Fruit fly (Drosophila melanogaster) whole organism, embryonic: ENCODE data around the gene aru.

Experiments used
- Abd-B ChIP-seq: fragments of 200-800 bp; sonication (Bioruptor generic); optimal IDR thresholded peaks from 2 replicates; lab custom pipeline; 2018; ENCODE audit warnings: missing biosample characterization, mild to moderate bottlenecking, missing genetic modification characterization, moderate library complexity
- CG10209 ChIP-seq: fragments of 200-800 bp; sonication (Bioruptor generic); optimal IDR thresholded peaks from 3 replicates; lab custom pipeline; 2017; ENCODE audit warnings: missing biosample characterization, mild to moderate bottlenecking, missing genetic modification characterization, missing genetic modification reagents
- CG10366 ChIP-seq: fragments of 200-800 bp; sonication (Bioruptor generic); IDR thresholded peaks from 2 replicates; pipeline ENCODE4 v1.3.6; 2022; ENCODE audit warnings: missing biosample characterization, missing genetic modification characterization
- CG11398 ChIP-seq: fragments of 200-800 bp; sonication (Bioruptor generic); optimal IDR thresholded peaks from 2 replicates; lab custom pipeline; 2016; ENCODE audit warnings: missing biosample characterization, missing genetic modification characterization
- CG11456 ChIP-seq: fragments of 200-800 bp; sonication (Bioruptor generic); IDR thresholded peaks from 3 replicates; pipeline ENCODE4 v1.3.6; 2022; ENCODE audit warnings: missing biosample characterization, missing genetic modification characterization
- CG13775 ChIP-seq: fragments of 200-800 bp; sonication (Bioruptor generic); optimal IDR thresholded peaks from 3 replicates; lab custom pipeline; 2017; ENCODE audit warnings: missing biosample characterization, mild to moderate bottlenecking, missing genetic modification characterization
- CG14667 ChIP-seq: fragments of 200-800 bp; sonication (Bioruptor generic); IDR thresholded peaks from 2 replicates; pipeline ENCODE4 v1.3.6; 2022; ENCODE audit warnings: missing biosample characterization, missing genetic modification characterization
- CG15514 ChIP-seq: fragments of 200-800 bp; sonication (Bioruptor generic); optimal IDR thresholded peaks from 3 replicates; lab custom pipeline; 2017; ENCODE audit warnings: missing biosample characterization, missing genetic modification characterization, mild to moderate bottlenecking, moderate library complexity, missing genetic modification reagents
- CG15601 ChIP-seq: fragments of 200-800 bp; sonication (Bioruptor generic); optimal IDR thresholded peaks from 3 replicates; lab custom pipeline; 2019; ENCODE audit warnings: missing biosample characterization, mild to moderate bottlenecking, missing genetic modification characterization, moderate library complexity
- CG17568 ChIP-seq: fragments of 200-800 bp; sonication (Bioruptor generic); optimal IDR thresholded peaks from 2 replicates; lab custom pipeline; 2018; ENCODE audit warnings: missing biosample characterization, mild to moderate bottlenecking, missing genetic modification characterization, moderate library complexity
- CG18262 ChIP-seq: fragments of 200-800 bp; optimal IDR thresholded peaks from 3 replicates; lab custom pipeline; 2019; ENCODE audit warnings: missing biosample characterization, mild to moderate bottlenecking, missing genetic modification characterization, moderate library complexity
- CG32532 ChIP-seq: fragments of 200-800 bp; sonication (Bioruptor generic); IDR thresholded peaks from 2 replicates; pipeline ENCODE4 v1.3.6; 2022; ENCODE audit warnings: missing biosample characterization, missing genetic modification characterization
- CG4617 ChIP-seq: fragments of 200-800 bp; sonication (Bioruptor generic); optimal IDR thresholded peaks from 3 replicates; lab custom pipeline; 2016; ENCODE audit warnings: missing biosample characterization, missing genetic modification characterization, borderline replicate concordance
- CG6765 ChIP-seq: fragments of 200-800 bp; sonication (Bioruptor generic); optimal IDR thresholded peaks from 3 replicates; lab custom pipeline; 2017; ENCODE audit warnings: missing biosample characterization, mild to moderate bottlenecking, missing genetic modification characterization
- CG8924 ChIP-seq: fragments of 200-800 bp; optimal IDR thresholded peaks from 3 replicates; lab custom pipeline; 2019; ENCODE audit warnings: missing biosample characterization, mild to moderate bottlenecking, missing genetic modification characterization, moderate library complexity
- CrebB ChIP-seq: fragments of 200-800 bp; sonication (Bioruptor generic); optimal IDR thresholded peaks from 3 replicates; lab custom pipeline; 2018; ENCODE audit warnings: missing biosample characterization, mild to moderate bottlenecking, missing genetic modification characterization
- D ChIP-seq, 2 experiments: fragments of 200-800 bp in 1 of 2; fragments of >200 bp in 1 of 2; sonication (Bioruptor generic) in 1 of 2; optimal IDR thresholded peaks; 2 replicates in 1 of 2; 3 replicates in 1 of 2; lab custom pipeline; 2017; ENCODE audit warnings: mild to moderate bottlenecking in 1 of 2, missing biosample characterization in 1 of 2, missing genetic modification characterization in 1 of 2, missing genetic modification reagents in 1 of 2
- Dbx ChIP-seq: fragments of 200-800 bp; sonication (Bioruptor generic); IDR thresholded peaks from 3 replicates; pipeline ENCODE4 v1.3.6; 2022; ENCODE audit warnings: missing biosample characterization, missing genetic modification characterization
- Deaf1 ChIP-seq: fragments of 200-800 bp; optimal IDR thresholded peaks from 3 replicates; lab custom pipeline; 2019; ENCODE audit warnings: missing biosample characterization, mild to moderate bottlenecking, missing genetic modification characterization, moderate library complexity
- ERR ChIP-seq: fragments of 200-800 bp; sonication (Bioruptor generic); optimal IDR thresholded peaks from 2 replicates; lab custom pipeline; 2016; ENCODE audit warnings: missing biosample characterization, missing genetic modification characterization
- HLH3B ChIP-seq: fragments of 200-800 bp; sonication (Bioruptor generic); IDR thresholded peaks from 2 replicates; pipeline ENCODE4 v1.3.6; 2022; ENCODE audit warnings: missing biosample characterization, missing genetic modification characterization
- Hr78 ChIP-seq, 2 experiments: fragments of 200-800 bp in 1 of 2; fragments of >200 bp in 1 of 2; sonication (Bioruptor generic) in 1 of 2; optimal IDR thresholded peaks; 2 replicates each; lab custom pipeline; 2017 to 2019; ENCODE audit warnings: missing biosample characterization in 2 of 2, missing genetic modification characterization in 2 of 2, mild to moderate bottlenecking in 1 of 2, moderate library complexity in 1 of 2
- Lpt ChIP-seq: fragments of >200 bp; optimal IDR thresholded peaks from 2 replicates; lab custom pipeline; 2018; ENCODE audit warnings: missing biosample characterization, missing genetic modification characterization
- Max ChIP-seq: fragments of 200-800 bp; sonication (Bioruptor generic); optimal IDR thresholded peaks from 2 replicates; lab custom pipeline; 2016; ENCODE audit warnings: missing biosample characterization, mild to moderate bottlenecking, missing genetic modification characterization
- Mes4 ChIP-seq: fragments of 200-800 bp; sonication (Bioruptor generic); optimal IDR thresholded peaks from 2 replicates; lab custom pipeline; 2016; ENCODE audit warnings: missing biosample characterization, missing genetic modification characterization
- Myb ChIP-seq: fragments of 200-800 bp; sonication (Bioruptor generic); optimal IDR thresholded peaks from 2 replicates; lab custom pipeline; 2016; ENCODE audit warnings: missing biosample characterization, missing genetic modification characterization
- Optix ChIP-seq: fragments of 200-800 bp; sonication (Bioruptor generic); IDR thresholded peaks from 3 replicates; pipeline ENCODE4 v1.3.6; 2022; ENCODE audit warnings: missing biosample characterization, missing genetic modification characterization
- PHDP ChIP-seq: fragments of 200-800 bp; sonication (Bioruptor generic); optimal IDR thresholded peaks from 3 replicates; lab custom pipeline; 2018; ENCODE audit warnings: missing biosample characterization, mild to moderate bottlenecking, missing genetic modification characterization, moderate library complexity
- Sin3A ChIP-seq: fragments of >200 bp; optimal IDR thresholded peaks from 2 replicates; lab custom pipeline; 2018
- Sry-β ChIP-seq: fragments of 200-800 bp; sonication (Bioruptor generic); optimal IDR thresholded peaks from 2 replicates; lab custom pipeline; 2018; ENCODE audit warnings: missing biosample characterization, mild to moderate bottlenecking, missing genetic modification characterization, moderate library complexity
- abd-A ChIP-seq: fragments of 200-800 bp; sonication (Bioruptor generic); optimal IDR thresholded peaks from 3 replicates; lab custom pipeline; 2019; ENCODE audit warnings: missing biosample characterization, mild to moderate bottlenecking, missing genetic modification characterization, moderate library complexity
- az2 ChIP-seq: fragments of 200-800 bp; sonication (Bioruptor generic); optimal IDR thresholded peaks from 3 replicates; lab custom pipeline; 2016; ENCODE audit warnings: missing biosample characterization, missing genetic modification characterization
- bab2 ChIP-seq: fragments of 200-800 bp; sonication (Bioruptor generic); optimal IDR thresholded peaks from 2 replicates; lab custom pipeline; 2016; ENCODE audit warnings: missing biosample characterization, missing genetic modification characterization
- br ChIP-seq: fragments of >200 bp; optimal IDR thresholded peaks from 2 replicates; lab custom pipeline; 2017
- croc ChIP-seq: fragments of 200-800 bp; sonication (Bioruptor generic); conservative IDR thresholded peaks from 3 replicates; pipeline ENCODE4 v1.3.6; 2022; ENCODE audit warnings: missing biosample characterization, missing genetic modification characterization
- dati ChIP-seq: fragments of 200-800 bp; sonication (Bioruptor generic); IDR thresholded peaks from 2 replicates; pipeline ENCODE4 v1.3.6; 2022; ENCODE audit warnings: missing biosample characterization, missing genetic modification characterization
- fu2 ChIP-seq: fragments of 200-800 bp; sonication (Bioruptor generic); optimal IDR thresholded peaks from 2 replicates; lab custom pipeline; 2016; ENCODE audit warnings: missing biosample characterization, missing genetic modification characterization
- gcm ChIP-seq: fragments of 200-800 bp; sonication (Bioruptor generic); optimal IDR thresholded peaks from 2 replicates; lab custom pipeline; 2019; ENCODE audit warnings: missing biosample characterization, mild to moderate bottlenecking, missing genetic modification characterization, moderate library complexity
- hb ChIP-seq: fragments of 200-800 bp; sonication (Bioruptor generic); IDR thresholded peaks from 3 replicates; pipeline ENCODE4 v1.3.6; 2022; ENCODE audit warnings: missing biosample characterization, missing genetic modification characterization; ENCODE audit not compliant: partially characterized antibody
- her ChIP-seq: fragments of 200-800 bp; sonication (Bioruptor generic); optimal IDR thresholded peaks from 2 replicates; lab custom pipeline; 2016; ENCODE audit warnings: missing biosample characterization, missing genetic modification characterization
- kni ChIP-seq: fragments of 200-800 bp; sonication (Bioruptor generic); optimal IDR thresholded peaks from 3 replicates; lab custom pipeline; 2017; ENCODE audit warnings: mild to moderate bottlenecking, missing biosample characterization, missing genetic modification reagents, missing genetic modification characterization
- maf-S ChIP-seq: fragments of 200-800 bp; sonication (Bioruptor generic); optimal IDR thresholded peaks from 2 replicates; lab custom pipeline; 2016; ENCODE audit warnings: missing biosample characterization, missing genetic modification characterization
- ranshi ChIP-seq: fragments of 200-800 bp; sonication (Bioruptor generic); IDR thresholded peaks from 2 replicates; pipeline ENCODE4 v1.3.6; 2022; ENCODE audit warnings: missing biosample characterization, missing genetic modification characterization
- tgo ChIP-seq: fragments of 200-800 bp; sonication (Bioruptor generic); IDR thresholded peaks from 3 replicates; pipeline ENCODE4 v1.3.6; 2022; ENCODE audit warnings: missing biosample characterization, missing genetic modification characterization
- wek ChIP-seq: fragments of 200-800 bp; sonication (Bioruptor generic); optimal IDR thresholded peaks from 3 replicates; lab custom pipeline; 2018; ENCODE audit warnings: missing biosample characterization, mild to moderate bottlenecking, missing genetic modification characterization, moderate library complexity
- wor ChIP-seq: fragments of 200-800 bp; sonication (Bioruptor generic); IDR thresholded peaks from 2 replicates; pipeline ENCODE4 v1.3.6; 2022; ENCODE audit warnings: missing biosample characterization, missing genetic modification characterization

Gene aru

DNA sequence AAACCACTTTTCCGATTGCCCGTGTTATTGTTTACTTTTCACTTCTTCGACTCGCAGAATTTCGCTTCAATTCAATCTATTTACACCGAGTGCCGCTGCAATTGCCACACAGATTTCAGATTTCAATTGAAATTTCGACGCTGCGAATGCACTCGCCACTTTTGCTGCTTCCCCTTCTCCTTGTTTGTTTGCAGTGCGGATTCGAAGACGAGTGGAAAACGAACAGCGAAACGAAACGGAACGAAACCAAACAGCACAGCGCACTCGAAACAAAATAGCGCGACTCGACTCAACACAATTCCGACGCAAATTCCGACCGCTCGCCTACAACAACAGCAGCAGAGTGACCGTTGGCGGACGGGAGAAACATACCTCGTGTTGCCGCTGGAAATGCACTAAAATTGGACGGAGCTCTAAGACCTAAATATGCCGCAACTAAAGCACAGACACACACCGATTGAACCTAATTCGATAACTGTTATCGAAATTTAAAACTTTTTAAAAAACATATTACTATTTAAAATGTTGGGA, 17.4 kb downstream of the aru start, which contains the start of gene drongo (continued):
- no peak for TF ChIP-seq CG10209 (GFP tag; lab: Kevin White, UChicago)
- peak; percentile 48; the same call in 2 of the 3 replicates for TF ChIP-seq Dbx (GFP tag; lab: Robert Waterston, UW)
- TF ChIP-seq CG15514 (GFP tag; lab: Kevin White, UChicago), result peak; percentile 75
- no peak for TF ChIP-seq CG32532 (GFP tag; lab: Robert Waterston, UW)
- peak; percentile 67 for TF ChIP-seq her (GFP tag; lab: Kevin White, UChicago)
- TF ChIP-seq fu2 (GFP tag; lab: Kevin White, UChicago), result no peak
- TF ChIP-seq CG8924, result peak; percentile 37
- peak; percentile 7 for TF ChIP-seq Sry-β (GFP tag; lab: Kevin White, UChicago)
- TF ChIP-seq Sin3A (lab: Kevin White, UChicago), result peak; percentile 37
- TF ChIP-seq Abd-B (GFP tag; lab: Kevin White, UChicago), result no peak
- peak; percentile 4 for TF ChIP-seq CG4617
- TF ChIP-seq wor, result no peak
- no peak for TF ChIP-seq Optix (GFP tag; lab: Robert Waterston, UW)
- peak; percentile 50 for TF ChIP-seq abd-A (tag; lab: Kevin White, UChicago)
- no peak for TF ChIP-seq D (optimal IDR thresholded peaks at IDR 0.05; lab: Kevin White, UChicago)
- no peak for TF ChIP-seq D (GFP tag; optimal IDR thresholded peaks at IDR 0.05; lab: Kevin White, UChicago)
- peak; percentile 82 for TF ChIP-seq Deaf1
- peak; percentile 9 for TF ChIP-seq CG18262 (tag; lab: Kevin White, UChicago)
- TF ChIP-seq kni (GFP tag; lab: Kevin White, UChicago), result peak; percentile 63
- peak; percentile 27 for TF ChIP-seq bab2
- peak; percentile 12 for TF ChIP-seq CG11398 (GFP tag; lab: Kevin White, UChicago)
- 0 out of 3 replicates have a peak, but pooled peaks have one; percentile 50 for TF ChIP-seq CG11456
- no peak for TF ChIP-seq Max (GFP tag; lab: Kevin White, UChicago)
- TF ChIP-seq CG10366 (GFP tag; lab: Robert Waterston, UW), result no peak
- TF ChIP-seq HLH3B, result no peak; the same call in 1 of the 2 replicates
- no peak for TF ChIP-seq hb
- no peak for TF ChIP-seq tgo (GFP tag; lab: Robert Waterston, UW)
- TF ChIP-seq gcm (GFP tag; lab: Kevin White, UChicago), result peak; percentile 33
- TF ChIP-seq dati (GFP tag; lab: Robert Waterston, UW), result no peak
- peak; percentile 84 for TF ChIP-seq Myb (GFP tag; lab: Kevin White, UChicago)
- no peak for TF ChIP-seq croc (GFP tag; lab: Robert Waterston, UW)
- TF ChIP-seq ranshi (GFP tag; lab: Robert Waterston, UW), result peak; percentile 18; the same call in 1 of the 2 replicates
- peak; percentile 55 for TF ChIP-seq PHDP
- TF ChIP-seq br (lab: Kevin White, UChicago), result no peak
- peak; percentile 68 for TF ChIP-seq CG15601 (tag; lab: Kevin White, UChicago)
- TF ChIP-seq wek (GFP tag; lab: Kevin White, UChicago), result peak; percentile 41
- TF ChIP-seq CrebB (tag; lab: Kevin White, UChicago), result peak; percentile 69
- no peak for TF ChIP-seq Mes4 (GFP tag; lab: Kevin White, UChicago)
- TF ChIP-seq ERR, result peak; percentile 1
- TF ChIP-seq CG14667 (GFP tag; lab: Robert Waterston, UW), result no peak
- peak in 1 of 2 experiments; percentile 46 for TF ChIP-seq Hr78 (GFP tag; optimal IDR thresholded peaks at IDR 0.05; lab: Kevin White, UChicago)
- no peak for TF ChIP-seq az2 (GFP tag; lab: Kevin White, UChicago)
- no peak for TF ChIP-seq CG17568 (GFP tag; lab: Kevin White, UChicago)
- no peak for TF ChIP-seq CG6765 (GFP tag; lab: Kevin White, UChicago)
- no peak for TF ChIP-seq maf-S (GFP tag; lab: Kevin White, UChicago)
- TF ChIP-seq Lpt, result no peak
- no peak for TF ChIP-seq CG13775
